Worm (Caenorhabditis elegans): Measurements from ENCODE around the gene srsx-39.
"Not testable (repeated sequence)": the region's sequence is repeated elsewhere in the genome, so short reads cannot be mapped to it uniquely, and the experiment has no call there.

srsx-39 gene

DNA sequence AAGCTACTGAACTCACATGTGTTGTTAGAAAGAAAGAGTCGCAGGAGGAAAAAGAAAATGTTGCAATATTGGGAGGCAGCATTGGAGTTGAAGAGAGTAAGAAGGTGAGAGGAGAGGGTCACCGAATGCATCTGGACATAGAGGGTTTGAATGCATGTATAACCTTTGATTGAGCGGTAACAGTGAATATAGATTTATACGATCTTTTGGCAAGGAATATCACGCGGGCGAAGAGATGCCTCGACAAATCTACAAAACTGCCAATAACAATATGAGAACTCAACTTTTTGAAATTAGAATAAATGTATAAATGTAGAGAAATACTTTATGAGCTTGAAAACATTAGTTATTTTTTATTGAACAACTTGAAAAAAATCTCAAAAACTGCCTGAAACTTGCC is 5.8 kb upstream of the srsx-39 start, which contains the start of gene M01B2.10:
Gene M01B2.10 (minus strand): TSS at position 101 of the 400 bp plus-strand sequence.
- TF ChIP-seq unc-62 (GFP tag; optimal IDR thresholded peaks at IDR 0.05): not testable (repeated sequence)

DNA sequence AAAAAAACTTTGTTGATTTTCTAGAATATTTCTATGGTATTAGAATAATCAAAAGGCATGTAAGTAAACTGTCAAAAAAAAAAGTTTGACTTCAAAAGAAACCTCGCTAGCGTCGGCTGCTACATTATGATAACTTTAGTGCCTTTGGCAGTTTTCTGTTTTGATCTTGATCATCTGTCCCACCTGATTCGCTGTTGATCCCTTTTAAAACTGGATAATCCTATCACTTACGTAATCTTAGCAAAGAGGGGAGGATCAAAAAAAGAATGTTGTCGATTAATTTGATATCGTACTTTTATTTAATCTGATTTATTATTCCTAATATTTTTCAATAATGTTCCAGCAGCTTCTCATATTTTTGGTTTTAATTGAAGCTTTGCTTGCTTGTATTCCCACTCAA is 3.3 kb upstream of the srsx-39 start, which contains the start of gene M01B2.8:
Gene M01B2.8 (plus strand): TSS at position 301 of the 400 bp plus-strand sequence.
- no peak for TF ChIP-seq unc-62 (GFP tag; optimal IDR thresholded peaks at IDR 0.05)

DNA sequence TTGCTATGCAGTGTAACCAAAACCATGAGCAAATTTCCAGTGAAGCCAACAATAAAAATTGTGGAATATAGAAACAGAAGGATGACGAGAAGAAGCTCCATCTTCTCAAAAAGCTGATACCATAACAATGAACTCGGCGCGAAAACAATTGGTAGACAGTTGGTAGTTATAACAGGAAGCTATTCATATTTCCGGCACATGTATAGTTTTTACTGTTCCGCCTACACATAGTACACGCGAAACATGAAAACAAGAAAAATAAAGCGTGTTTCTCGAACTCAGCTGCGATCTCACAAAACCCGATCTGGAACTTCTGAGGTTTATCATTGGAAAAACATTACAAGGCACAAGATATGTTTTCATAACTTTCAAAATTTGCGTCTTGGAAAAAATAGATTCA is 2.5 kb upstream of the srsx-39 start, which contains the start of gene srsx-37:
Gene srsx-37 (minus strand): TSS at position 101 of the 400 bp plus-strand sequence.
- TF ChIP-seq unc-62 (GFP tag; optimal IDR thresholded peaks at IDR 0.05): no peak

DNA sequence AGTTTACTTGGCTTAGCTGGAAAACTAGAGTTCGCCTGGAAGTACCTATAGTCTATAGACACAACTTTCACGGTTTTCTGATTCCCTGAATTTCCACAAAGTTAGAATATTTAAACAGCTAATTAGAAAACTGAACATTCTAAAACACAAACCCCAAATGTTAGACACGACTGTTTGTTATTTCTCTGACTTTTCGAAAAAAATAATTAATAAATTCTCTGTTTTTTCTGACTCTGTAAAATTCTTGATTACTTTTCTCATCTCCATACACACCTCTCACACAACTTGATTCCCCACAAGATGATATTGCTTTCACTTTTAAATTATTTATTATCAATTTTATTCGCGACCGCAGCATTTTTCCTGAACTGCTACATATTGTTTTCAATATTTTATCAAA is 3.0 kb downstream of the srsx-39 start, which contains the start of gene srbc-75:
Gene srbc-75 (plus strand): TSS at position 301 of the 400 bp plus-strand sequence.
- no peak for TF ChIP-seq unc-62 (GFP tag; optimal IDR thresholded peaks at IDR 0.05)

DNA sequence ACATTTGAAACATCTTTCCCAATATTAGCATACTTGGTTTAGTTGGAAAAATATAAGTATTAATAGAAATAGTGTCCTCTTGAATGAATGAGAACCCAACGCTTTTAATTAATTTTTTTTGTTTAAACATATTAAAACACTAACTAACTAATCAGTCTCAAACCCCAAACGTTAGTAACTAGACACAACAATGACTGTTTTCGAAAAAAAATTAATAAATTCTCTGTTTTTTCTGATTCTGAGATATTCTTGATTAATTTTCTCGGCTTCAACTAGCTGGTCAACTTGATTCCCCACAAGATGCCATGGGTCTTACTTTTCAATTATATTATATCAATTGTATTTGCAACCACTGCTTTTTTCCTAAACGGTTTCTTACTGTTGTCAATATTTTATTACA is 4.5 kb downstream of the srsx-39 start, which contains the start of gene srbc-76:
Gene srbc-76 (plus strand): TSS at position 301 of the 400 bp plus-strand sequence.
- no peak for TF ChIP-seq unc-62 (GFP tag; optimal IDR thresholded peaks at IDR 0.05)

DNA sequence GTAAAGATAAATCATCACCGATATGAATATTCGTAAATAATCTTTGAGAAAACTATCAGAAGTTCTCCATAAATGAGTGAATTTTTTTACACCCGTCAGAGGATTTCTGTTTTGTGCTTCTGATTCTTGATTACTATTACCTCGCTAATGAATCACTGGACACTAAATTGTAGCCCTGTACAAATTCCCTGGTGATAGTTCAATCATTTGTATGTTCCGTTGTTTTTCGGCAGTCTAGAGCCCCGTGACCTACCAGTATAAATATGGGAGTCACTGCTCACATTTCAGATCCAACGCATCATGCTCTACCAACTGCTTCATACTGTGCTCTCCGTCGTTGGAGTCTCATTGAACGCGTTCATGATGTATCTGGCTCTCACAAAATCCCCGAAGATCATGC is 6.3 kb downstream of the srsx-39 start, which contains the start of gene srd-28:
Gene srd-28 (plus strand): TSS at position 301 of the 400 bp plus-strand sequence.
- TF ChIP-seq unc-62 (GFP tag; optimal IDR thresholded peaks at IDR 0.05): not testable (repeated sequence)

DNA sequence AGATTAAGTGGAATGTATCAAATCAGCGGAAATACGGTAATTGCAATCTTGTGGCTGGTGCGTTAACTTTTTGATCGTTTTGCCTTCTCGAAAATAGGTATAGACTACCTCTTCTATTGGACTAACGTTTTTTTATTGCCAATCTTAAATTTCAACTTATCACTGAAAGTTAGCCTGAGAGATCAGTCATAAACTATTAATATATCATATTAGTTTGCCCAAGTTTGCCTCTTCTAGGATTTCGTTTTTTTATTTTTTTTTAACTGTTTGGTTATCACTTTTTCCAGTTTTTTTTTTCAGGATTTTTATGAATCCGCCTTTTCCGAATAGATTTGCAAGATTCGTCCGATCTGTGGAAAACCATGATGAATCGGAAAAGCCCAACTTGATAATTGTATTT is 12.1 kb downstream of the srsx-39 start, which contains the start of gene kin-30:
Gene kin-30 (plus strand): TSS at position 301 of the 400 bp plus-strand sequence.
- TF ChIP-seq unc-62 (GFP tag; optimal IDR thresholded peaks at IDR 0.05): no peak

DNA sequence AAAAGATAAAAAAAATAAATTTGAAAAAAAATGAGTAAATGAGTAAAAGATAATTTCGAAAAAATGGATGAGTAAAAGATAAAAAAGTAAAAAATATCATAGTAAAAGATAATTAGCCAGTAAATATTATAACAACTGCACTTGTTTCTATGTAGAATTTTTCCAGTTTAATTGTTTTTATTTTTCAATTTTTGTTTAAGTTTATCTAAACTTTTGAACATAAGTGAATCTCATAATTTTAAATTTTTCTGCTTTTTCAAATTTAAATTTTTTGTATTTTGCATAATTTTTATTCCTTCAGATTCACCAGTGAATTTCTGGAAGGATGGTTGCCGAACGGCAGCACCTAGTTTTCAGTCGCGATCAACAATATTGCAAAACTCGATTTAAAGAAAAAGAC is 15.3 kb downstream of the srsx-39 start, which contains the start of gene chil-12:
Gene chil-12 (plus strand): TSS at position 301 of the 400 bp plus-strand sequence.
- TF ChIP-seq unc-62 (GFP tag; optimal IDR thresholded peaks at IDR 0.05): no peak

DNA sequence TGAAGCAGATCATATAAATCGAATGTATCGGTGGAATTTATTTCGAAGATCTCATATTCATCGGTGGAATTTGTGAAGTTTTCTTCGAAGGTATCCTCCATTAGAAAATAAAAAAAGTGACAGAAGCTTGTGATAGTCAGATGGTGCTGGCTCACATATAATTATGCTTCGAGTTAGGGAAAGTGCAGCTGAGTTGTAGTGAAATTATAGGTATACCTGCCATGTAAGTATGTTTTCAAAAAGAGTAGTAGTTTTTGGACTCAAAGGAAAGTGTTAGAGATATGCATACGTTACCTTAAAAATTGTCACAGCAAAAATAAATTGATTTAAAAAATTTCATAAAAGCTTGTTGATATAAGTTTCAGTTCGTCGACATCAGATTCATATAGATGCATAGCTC is 16.4 kb downstream of the srsx-39 start, which contains the start of gene srw-11:
Gene srw-11 (minus strand): TSS at position 101 of the 400 bp plus-strand sequence.
- TF ChIP-seq unc-62 (GFP tag; optimal IDR thresholded peaks at IDR 0.05): no peak

DNA sequence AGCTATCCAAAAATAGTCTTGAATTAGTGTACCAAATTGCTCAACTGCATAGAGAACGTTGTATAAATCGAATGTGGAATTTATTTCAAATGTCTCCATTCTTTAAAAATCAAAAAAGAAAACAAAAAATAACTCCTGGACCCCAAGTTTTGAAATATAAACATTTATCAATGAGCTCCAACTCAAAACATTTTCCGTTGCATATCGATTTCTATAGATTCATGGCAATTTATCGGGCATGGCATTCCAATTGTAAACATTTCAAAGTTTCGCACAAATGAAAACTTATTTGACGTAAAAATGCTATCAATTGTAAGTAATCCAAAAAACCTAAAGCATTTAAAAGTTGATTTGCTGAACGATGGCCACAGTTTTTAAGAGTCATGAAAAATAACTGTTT is 18.0 kb downstream of the srsx-39 start, which contains the start of gene srw-12:
Gene srw-12 (minus strand): TSS at position 101 of the 400 bp plus-strand sequence.
- TF ChIP-seq unc-62 (GFP tag; optimal IDR thresholded peaks at IDR 0.05): no peak

DNA sequence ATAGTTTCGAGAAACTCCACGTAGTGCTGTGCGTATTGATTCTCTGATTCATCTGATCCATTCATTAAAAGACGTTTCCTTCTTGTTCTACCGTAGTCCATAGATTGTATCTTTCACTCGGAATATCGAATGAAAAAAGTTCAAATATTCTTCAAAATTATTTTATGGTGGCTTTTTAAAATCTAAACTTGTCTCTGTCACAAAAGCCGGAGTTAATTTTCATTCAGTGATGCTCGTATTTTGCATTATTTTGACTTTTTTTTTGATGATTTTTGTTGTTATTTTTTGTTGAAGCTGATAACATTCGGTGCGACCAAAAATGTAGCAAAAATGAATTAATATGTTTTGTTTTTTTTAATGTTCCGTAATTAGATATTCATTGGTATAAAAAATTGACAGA is 20.9 kb downstream of the srsx-39 start, which contains the start of gene nhr-164:
Gene nhr-164 (minus strand): TSS at position 101 of the 400 bp plus-strand sequence.
- no peak for TF ChIP-seq unc-62 (GFP tag; optimal IDR thresholded peaks at IDR 0.05)

DNA sequence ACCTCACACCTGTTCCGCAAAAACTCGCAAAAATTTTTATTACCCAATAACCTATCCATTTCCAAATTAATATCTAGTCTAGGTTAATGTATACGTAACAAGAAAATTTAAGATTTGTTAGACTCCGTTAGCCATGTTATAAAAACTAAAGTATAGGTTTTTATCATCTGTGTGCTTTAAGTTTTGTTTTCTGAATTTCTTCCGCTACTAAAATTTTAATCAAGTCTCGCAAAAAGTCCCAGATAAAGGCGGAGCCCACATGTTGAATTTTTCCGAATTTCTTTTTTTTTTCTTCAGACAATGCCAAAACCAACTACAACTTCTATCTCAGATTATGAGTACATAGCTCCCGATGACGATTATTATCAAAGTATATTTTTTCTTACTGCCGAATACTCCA is 24.4 kb downstream of the srsx-39 start, which contains the start of gene srw-13:
Gene srw-13 (plus strand): TSS at position 301 of the 400 bp plus-strand sequence.
- no peak for TF ChIP-seq unc-62 (GFP tag; optimal IDR thresholded peaks at IDR 0.05)

DNA sequence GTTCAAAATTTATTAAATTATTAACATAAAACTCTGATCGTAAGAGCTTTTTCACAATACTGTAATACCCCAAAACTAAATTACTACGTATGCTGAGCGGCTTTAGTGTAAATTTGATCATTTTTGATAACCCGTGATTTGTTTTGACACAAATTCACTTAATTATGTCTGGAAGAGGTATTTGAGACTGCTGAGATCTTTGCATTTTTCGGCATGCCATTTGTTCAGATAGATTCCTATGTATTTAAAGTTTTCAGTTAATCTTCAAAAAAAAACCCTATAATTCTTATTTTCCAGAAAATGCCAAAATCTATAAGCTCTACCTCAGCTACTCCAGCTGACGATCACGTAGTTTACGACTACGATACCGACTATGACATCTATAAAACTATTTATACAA is 26.3 kb downstream of the srsx-39 start, which contains the start of gene srw-15:
Gene srw-15 (plus strand): TSS at position 301 of the 400 bp plus-strand sequence.
- no peak for TF ChIP-seq unc-62 (GFP tag; optimal IDR thresholded peaks at IDR 0.05)

DNA sequence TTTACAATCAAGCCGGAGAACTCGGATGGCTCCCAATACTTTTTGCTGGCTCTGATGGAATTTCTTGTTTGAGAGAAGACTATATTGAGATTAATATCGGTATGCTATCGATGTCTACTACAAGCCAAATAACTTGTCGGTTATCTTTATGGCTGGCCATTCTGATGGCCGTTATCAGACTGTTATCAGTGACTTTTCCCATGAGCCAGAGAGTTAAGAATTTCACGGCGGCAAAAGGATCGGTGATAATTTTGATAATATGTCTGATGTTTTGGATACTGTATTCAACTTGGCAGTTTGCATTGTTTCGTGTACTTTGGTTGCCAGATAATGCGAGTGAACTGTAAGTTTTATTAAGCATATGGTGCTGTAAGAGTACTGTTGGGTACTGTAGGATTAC is 30.4 kb downstream of the srsx-39 start:
- no peak for TF ChIP-seq unc-62 (GFP tag; optimal IDR thresholded peaks at IDR 0.05)

DNA sequence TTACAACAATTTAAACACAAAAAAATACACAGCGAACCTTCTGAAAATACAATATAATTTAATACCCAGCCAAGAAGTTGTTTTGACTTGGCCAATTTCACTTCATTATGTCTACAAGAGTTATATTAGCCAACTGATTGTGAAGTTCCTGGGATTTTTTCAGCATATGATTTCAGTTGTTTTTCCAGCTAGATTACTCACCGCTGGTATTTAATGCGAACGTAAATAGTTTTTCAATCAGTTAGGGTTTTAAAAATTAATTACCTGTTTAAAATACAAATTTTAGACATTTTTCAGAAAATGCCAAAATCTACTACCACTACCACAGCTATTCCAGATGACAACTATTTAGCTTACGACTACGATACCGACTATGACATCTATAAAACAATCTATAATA is 30.9 kb downstream of the srsx-39 start, which contains the start of gene srw-14:
Gene srw-14 (plus strand): TSS at position 301 of the 400 bp plus-strand sequence.
- no peak for TF ChIP-seq unc-62 (GFP tag; optimal IDR thresholded peaks at IDR 0.05)

DNA sequence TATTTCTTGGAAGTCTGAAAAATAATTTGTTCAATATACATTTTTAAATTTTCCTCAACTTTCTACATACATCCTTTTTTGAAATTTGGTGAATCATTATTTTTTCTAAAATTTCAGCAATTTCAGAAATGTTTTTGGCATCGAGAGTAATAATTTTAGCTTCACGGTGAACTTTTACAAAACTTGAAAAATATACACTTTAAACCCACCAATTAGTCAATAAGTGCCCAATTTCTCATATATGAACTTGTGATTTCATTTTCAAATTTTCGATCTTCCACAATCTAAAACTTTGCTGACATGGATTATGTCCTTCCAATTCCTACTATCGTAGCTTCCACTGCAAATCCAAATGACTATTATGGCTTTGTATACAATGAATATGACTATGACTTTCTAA is 32.9 kb downstream of the srsx-39 start, which contains the start of gene srw-24:
Gene srw-24 (plus strand): TSS at position 301 of the 400 bp plus-strand sequence.
- TF ChIP-seq unc-62 (GFP tag; optimal IDR thresholded peaks at IDR 0.05): no peak

DNA sequence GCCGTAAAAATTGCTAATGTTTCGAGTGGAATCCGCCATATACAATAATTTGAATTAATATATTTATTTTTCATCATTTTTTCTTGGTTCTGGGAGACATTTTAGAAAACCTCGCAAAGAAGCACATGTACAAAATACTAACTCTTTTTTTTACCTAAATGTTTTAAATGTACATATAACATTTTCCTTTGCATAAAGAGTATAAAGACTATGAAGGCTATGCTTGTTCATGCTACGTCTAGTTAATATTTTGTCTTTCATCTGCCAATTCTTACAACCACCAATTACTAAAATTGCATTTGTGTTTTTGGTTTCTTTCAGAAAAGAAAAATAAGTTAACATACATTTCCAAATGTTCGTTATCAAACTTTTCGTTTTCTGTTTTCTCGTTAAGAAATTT is 35.2 kb downstream of the srsx-39 start, which contains the start of gene irld-25:
Gene irld-25 (plus strand): TSS at position 301 of the 400 bp plus-strand sequence.
- TF ChIP-seq unc-62 (GFP tag; optimal IDR thresholded peaks at IDR 0.05): no peak
